Worm (Caenorhabditis elegans): ENCODE measurements around the gene Y57G11C.499.

Gene Y57G11C.499

DNA sequence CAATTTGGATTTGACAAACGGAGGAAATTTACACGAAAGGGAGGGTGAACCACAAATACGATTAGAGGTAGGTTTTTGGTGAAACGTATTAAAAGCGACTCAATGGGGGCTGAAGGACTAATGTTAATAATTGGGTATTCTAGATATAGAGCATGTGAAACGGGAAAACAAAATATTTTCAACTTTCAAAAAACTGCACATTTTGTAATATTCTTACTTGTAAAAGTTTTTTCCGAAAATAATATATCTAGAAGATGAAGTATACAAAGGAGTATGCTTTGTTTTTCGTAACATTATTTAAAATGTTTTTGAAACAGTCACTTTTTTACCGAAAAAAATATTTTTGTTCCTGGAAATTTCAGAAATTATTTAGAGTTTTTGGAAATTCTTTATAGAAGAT, 12.8 kb downstream of the Y57G11C.499 start:
- TF ChIP-seq ztf-29 (GFP tag; IDR thresholded peaks at IDR 0.05): no peak
- no peak for TF ChIP-seq klf-2 (GFP tag; conservative IDR thresholded peaks at IDR 0.05)
- no peak for TF ChIP-seq ztf-23 (GFP tag; IDR thresholded peaks at IDR 0.05)
- no peak for TF ChIP-seq flt-1 (GFP tag; IDR thresholded peaks at IDR 0.05)
- no peak for TF ChIP-seq cog-1 (tag; optimal IDR thresholded peaks at IDR 0.05)

DNA sequence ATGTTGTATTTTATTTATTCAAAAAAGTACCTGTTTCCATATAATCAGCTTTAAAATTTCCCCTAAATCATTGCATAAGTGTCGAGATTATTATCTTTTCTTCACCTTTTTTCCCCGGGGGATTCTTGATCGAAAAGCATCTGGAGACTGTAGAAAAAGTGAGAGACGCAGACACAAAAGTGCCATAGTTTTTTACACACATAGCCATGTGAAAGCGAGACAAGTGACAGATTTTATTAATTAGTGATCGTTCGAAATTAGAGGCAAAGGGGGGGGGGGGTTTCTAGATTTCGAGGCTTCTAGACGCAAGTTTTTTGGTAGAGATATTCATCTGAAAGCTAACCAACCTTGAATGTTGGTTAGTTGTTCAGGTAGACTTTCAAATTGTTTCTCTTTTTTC, 25.5 kb downstream of the Y57G11C.499 start:
- TF ChIP-seq ztf-29 (GFP tag; IDR thresholded peaks at IDR 0.05): no peak
- TF ChIP-seq klf-2 (GFP tag; conservative IDR thresholded peaks at IDR 0.05): no peak
- TF ChIP-seq ref-1 (GFP tag; conservative IDR thresholded peaks at IDR 0.05): no peak
- TF ChIP-seq tab-1 (GFP tag; IDR thresholded peaks at IDR 0.05): no peak
- no peak for TF ChIP-seq flt-1 (GFP tag; IDR thresholded peaks at IDR 0.05)
- no peak for TF ChIP-seq T22C8.4 (GFP tag; IDR thresholded peaks at IDR 0.05)
- no peak for TF ChIP-seq ztf-23 (GFP tag; IDR thresholded peaks at IDR 0.05)
- no peak for TF ChIP-seq cog-1 (tag; optimal IDR thresholded peaks at IDR 0.05)
- no peak for TF ChIP-seq med-1 (GFP tag; optimal IDR thresholded peaks at IDR 0.05; ENCODE audit: insufficient read depth)

DNA sequence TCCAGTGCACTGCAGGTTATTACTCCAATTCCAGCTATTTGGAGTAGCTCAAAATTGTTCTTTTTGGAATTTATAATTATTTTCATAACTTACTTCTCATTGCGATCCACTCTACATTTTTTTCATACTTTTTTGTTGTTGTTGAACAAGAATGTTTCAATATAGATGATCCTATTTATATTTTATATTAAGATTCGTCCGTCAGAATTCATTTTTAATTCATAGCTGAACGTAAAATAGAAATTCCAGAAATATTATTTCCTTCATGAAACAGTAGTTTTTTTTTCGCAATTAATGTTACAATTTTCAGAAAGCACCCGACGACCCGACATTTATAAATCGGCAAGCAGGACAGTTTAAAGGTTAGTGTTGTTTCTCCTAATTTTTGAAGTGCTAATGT, 26.5 kb downstream of the Y57G11C.499 start, which contains the start of gene Y57G11C.42:
Gene Y57G11C.42, plus strand, starts transcription at position 301 of the 400 bp plus-strand sequence.
- TF ChIP-seq ztf-23 (GFP tag; IDR thresholded peaks at IDR 0.05) (no peak), ref-1 (GFP tag; conservative IDR thresholded peaks at IDR 0.05) (no peak), cog-1 (tag; optimal IDR thresholded peaks at IDR 0.05) (no peak), ztf-29 (GFP tag; IDR thresholded peaks at IDR 0.05) (no peak), tab-1 (GFP tag; IDR thresholded peaks at IDR 0.05) (no peak), klf-2 (GFP tag; conservative IDR thresholded peaks at IDR 0.05) (no peak), T22C8.4 (GFP tag; IDR thresholded peaks at IDR 0.05) (no peak), med-1 (GFP tag; optimal IDR thresholded peaks at IDR 0.05; ENCODE audit: insufficient read depth) (no peak), flt-1 (GFP tag; IDR thresholded peaks at IDR 0.05) (no peak)

DNA sequence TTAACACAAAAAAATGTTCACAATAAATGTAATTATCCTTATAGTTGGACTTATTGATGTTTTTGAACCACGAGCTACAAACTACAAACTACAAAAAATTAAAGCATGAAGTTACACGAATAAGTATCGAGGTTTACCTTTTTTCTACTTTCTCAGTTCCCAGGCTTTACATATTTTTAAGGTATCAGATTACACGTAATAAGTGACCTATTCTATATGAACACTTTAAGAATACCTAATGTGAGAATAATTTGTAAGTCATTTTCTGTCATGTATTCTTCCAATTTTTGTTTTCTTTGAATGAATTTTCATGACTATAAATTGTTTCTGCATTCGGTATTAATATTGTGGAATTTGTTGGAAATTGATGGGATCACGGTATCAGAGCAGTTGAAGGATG, 39.2 kb downstream of the Y57G11C.499 start, which contains the start of gene lgc-8:
Gene lgc-8, plus strand, starts transcription at position 301 of the 400 bp plus-strand sequence.
- TF ChIP-seq T22C8.4 (GFP tag; IDR thresholded peaks at IDR 0.05) (no peak), med-1 (GFP tag; optimal IDR thresholded peaks at IDR 0.05; ENCODE audit: insufficient read depth) (no peak)

DNA sequence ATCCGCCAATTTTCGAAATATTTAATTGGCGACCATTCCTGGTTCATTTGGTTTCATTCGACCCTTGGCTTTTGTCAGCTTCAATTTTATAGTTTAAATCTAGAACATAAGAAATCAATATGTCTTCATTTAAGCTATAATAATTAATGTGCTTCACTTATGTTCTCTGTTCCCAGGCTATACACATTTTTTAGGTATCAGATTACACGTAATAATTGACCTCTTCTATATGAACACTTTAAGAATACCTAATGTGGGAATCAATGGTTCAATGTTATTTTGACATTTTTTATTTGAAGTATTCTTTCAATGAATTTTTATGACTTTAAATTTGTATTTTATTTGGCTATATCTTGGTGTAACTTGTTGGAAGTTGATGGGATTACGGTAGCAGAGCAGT, 45.4 kb downstream of the Y57G11C.499 start, which contains the start of gene lgc-7:
Gene lgc-7, plus strand, starts transcription at position 301 of the 400 bp plus-strand sequence.
- TF ChIP-seq cog-1 (tag; optimal IDR thresholded peaks at IDR 0.05) (no peak), flt-1 (GFP tag; IDR thresholded peaks at IDR 0.05) (no peak), ztf-23 (GFP tag; IDR thresholded peaks at IDR 0.05) (no peak), med-1 (GFP tag; optimal IDR thresholded peaks at IDR 0.05; ENCODE audit: insufficient read depth) (no peak), ref-1 (GFP tag; conservative IDR thresholded peaks at IDR 0.05) (no peak), T22C8.4 (GFP tag; IDR thresholded peaks at IDR 0.05) (no peak), ztf-29 (GFP tag; IDR thresholded peaks at IDR 0.05) (no peak), tab-1 (GFP tag; IDR thresholded peaks at IDR 0.05) (no peak), klf-2 (GFP tag; conservative IDR thresholded peaks at IDR 0.05) (no peak)

DNA sequence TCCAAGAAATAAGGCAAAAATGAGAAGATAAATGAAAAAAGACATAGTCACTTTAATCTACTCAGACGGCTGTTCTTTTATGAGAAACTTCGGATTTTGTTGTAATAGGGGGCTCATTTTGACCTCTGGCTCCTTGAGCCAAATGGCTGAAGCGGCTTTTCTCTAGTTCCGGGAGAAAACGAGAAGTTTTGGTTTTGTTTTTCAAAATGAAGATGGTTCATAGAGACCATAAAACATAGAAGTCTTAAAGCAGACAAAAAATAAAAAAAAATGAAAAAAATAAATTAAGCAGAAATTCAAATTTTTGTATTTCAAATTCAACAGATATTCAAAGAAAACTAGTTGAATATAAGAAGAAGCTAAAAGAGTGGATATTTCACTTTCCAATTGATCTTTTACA, 48.4 kb downstream of the Y57G11C.499 start, which contains the start of gene Y57G11C.41:
Gene Y57G11C.41, minus strand, starts transcription at position 101 of the 400 bp plus-strand sequence.
- TF ChIP-seq flt-1 (GFP tag; IDR thresholded peaks at IDR 0.05) (no peak), ztf-29 (GFP tag; IDR thresholded peaks at IDR 0.05) (no peak), ref-1 (GFP tag; conservative IDR thresholded peaks at IDR 0.05) (no peak), klf-2 (GFP tag; conservative IDR thresholded peaks at IDR 0.05) (no peak), ztf-23 (GFP tag; IDR thresholded peaks at IDR 0.05) (no peak), cog-1 (tag; optimal IDR thresholded peaks at IDR 0.05) (no peak), med-1 (GFP tag; optimal IDR thresholded peaks at IDR 0.05; ENCODE audit: insufficient read depth) (no peak), T22C8.4 (GFP tag; IDR thresholded peaks at IDR 0.05) (no peak), tab-1 (GFP tag; IDR thresholded peaks at IDR 0.05) (no peak)

DNA sequence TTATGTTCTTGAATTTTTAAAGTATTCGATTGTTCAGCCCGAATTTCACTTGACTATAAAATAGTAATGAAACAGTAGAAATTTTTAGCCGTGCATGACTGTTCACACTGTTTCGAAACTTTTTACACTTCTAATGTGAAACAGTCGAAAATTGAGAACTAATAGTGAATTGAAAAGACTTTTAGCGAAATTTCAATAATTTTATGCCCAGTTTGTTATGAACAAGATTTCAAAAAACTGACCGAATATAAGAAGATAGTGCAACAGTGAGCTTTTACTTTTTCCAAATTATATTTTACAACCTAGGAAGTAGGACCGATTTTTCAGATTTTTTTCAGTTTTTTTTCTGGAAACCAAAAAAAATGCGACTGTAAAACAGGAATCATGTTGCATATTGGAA, 49.8 kb downstream of the Y57G11C.499 start:
- no peak for TF ChIP-seq flt-1 (GFP tag; IDR thresholded peaks at IDR 0.05)
- TF ChIP-seq ztf-29 (GFP tag; IDR thresholded peaks at IDR 0.05): no peak
- no peak for TF ChIP-seq ztf-23 (GFP tag; IDR thresholded peaks at IDR 0.05)
- TF ChIP-seq tab-1 (GFP tag; IDR thresholded peaks at IDR 0.05): no peak
- TF ChIP-seq med-1 (GFP tag; optimal IDR thresholded peaks at IDR 0.05; ENCODE audit: insufficient read depth): no peak
- TF ChIP-seq klf-2 (GFP tag; conservative IDR thresholded peaks at IDR 0.05): no peak
- TF ChIP-seq T22C8.4 (GFP tag; IDR thresholded peaks at IDR 0.05): no peak
- TF ChIP-seq cog-1 (tag; optimal IDR thresholded peaks at IDR 0.05): no peak
- no peak for TF ChIP-seq ref-1 (GFP tag; conservative IDR thresholded peaks at IDR 0.05)

DNA sequence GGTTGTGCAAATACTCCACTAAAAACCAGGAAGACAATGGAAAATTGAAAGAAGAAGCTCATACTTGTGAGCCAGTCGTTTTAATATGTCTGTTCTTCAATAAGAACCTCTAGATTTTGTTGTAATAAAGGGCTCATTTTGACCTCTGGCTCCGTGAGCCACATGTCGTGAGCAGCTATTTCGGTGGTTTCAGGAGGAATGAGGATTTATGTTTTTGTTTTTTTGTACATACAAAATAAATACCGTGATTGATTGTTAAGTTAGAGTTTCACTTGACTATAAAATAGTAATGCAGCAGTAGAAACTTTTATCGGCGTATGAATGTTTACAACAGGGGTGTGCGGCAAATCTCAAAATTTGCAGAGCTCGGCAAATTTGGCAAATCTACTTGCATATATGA, 50.6 kb downstream of the Y57G11C.499 start, which contains the start of gene Y57G11C.40:
Gene Y57G11C.40, minus strand, starts transcription at position 101 of the 400 bp plus-strand sequence.
- no peak for TF ChIP-seq tab-1 (GFP tag; IDR thresholded peaks at IDR 0.05)
- TF ChIP-seq flt-1 (GFP tag; IDR thresholded peaks at IDR 0.05): no peak
- TF ChIP-seq T22C8.4 (GFP tag; IDR thresholded peaks at IDR 0.05): no peak
